Worm (Caenorhabditis elegans): ENCODE results near the gene zchc-1A.

zchc-1A gene

ce11 chrX:5214790-5215189, 40.6 kb downstream of the zchc-1A start:
- TF ChIP-seq nhr-76 (tag; optimal IDR thresholded peaks at IDR 0.05) (no peak), D1046.2 (GFP tag; IDR thresholded peaks at IDR 0.05) (0 out of 2 replicates have a peak, but pooled peaks have one; percentile 22), dpl-1 (GFP tag; optimal IDR thresholded peaks at IDR 0.05) (no peak), nhr-11 (tag; optimal IDR thresholded peaks at IDR 0.05) (no peak), dmd-9 (GFP tag; IDR thresholded peaks at IDR 0.05) (no peak; the same call in 1 of the 2 replicates), ceh-32 (tag; optimal IDR thresholded peaks at IDR 0.05; ENCODE audit: poor library complexity) (no peak), nhr-237 (tag; optimal IDR thresholded peaks at IDR 0.05) (no peak), fkh-10 (GFP tag; optimal IDR thresholded peaks at IDR 0.05) (no peak), egl-43 (GFP tag; IDR thresholded peaks at IDR 0.05) (0 out of 2 replicates have a peak, but pooled peaks have one; percentile 18), daf-19 (GFP tag; conservative IDR thresholded peaks at IDR 0.05) (no peak), snpc-1.2 (GFP tag; IDR thresholded peaks at IDR 0.05) (0 out of 2 replicates have a peak, but pooled peaks have one; percentile 15), unc-62 (GFP tag; optimal IDR thresholded peaks at IDR 0.05 in 1 of 2) (peak in 1 of 2 experiments; percentile 80), unc-62 (tag; optimal IDR thresholded peaks at IDR 0.05) (no peak), hlh-11 (tag; optimal IDR thresholded peaks at IDR 0.05) (no peak), set-16 (GFP tag; IDR thresholded peaks at IDR 0.05) (peak; percentile 90), mdt-29 (GFP tag; IDR thresholded peaks at IDR 0.05) (no peak), R02D3.7 (tag; optimal IDR thresholded peaks at IDR 0.05) (no peak), nhr-77 (tag; optimal IDR thresholded peaks at IDR 0.05) (no peak), Y48G9A.11 (GFP tag; IDR thresholded peaks at IDR 0.05) (no peak), ceh-62 (tag; optimal IDR thresholded peaks at IDR 0.05) (no peak)

ce11 chrX:5216063-5216462, 41.9 kb downstream of the zchc-1A start, which contains the start of gene hrpa-2:
Gene hrpa-2 (plus strand): TSS chrX:5216363.
- TF ChIP-seq aly-2 (tag; optimal IDR thresholded peaks at IDR 0.05) = no peak
- TF ChIP-seq lin-38 (GFP tag; IDR thresholded peaks at IDR 0.05) = no peak
- TF ChIP-seq lin-1 (GFP tag; IDR thresholded peaks at IDR 0.05) = no peak
- no peak for TF ChIP-seq zfp-3 (GFP tag; conservative IDR thresholded peaks at IDR 0.05)
- TF ChIP-seq unc-62 (GFP tag; optimal IDR thresholded peaks at IDR 0.05 in 1 of 2) = no peak
- TF ChIP-seq unc-62 (tag; optimal IDR thresholded peaks at IDR 0.05) = no peak
- no peak for TF ChIP-seq duxl-1 (tag; optimal IDR thresholded peaks at IDR 0.05; ENCODE audit: poor library complexity)
- no peak for TF ChIP-seq madf-5 (GFP tag; IDR thresholded peaks at IDR 0.05)
- no peak for TF ChIP-seq Y48G9A.11 (GFP tag; IDR thresholded peaks at IDR 0.05)
- no peak for TF ChIP-seq T20F7.1 (GFP tag; optimal IDR thresholded peaks at IDR 0.05)
- no peak for TF ChIP-seq saeg-2 (GFP tag; IDR thresholded peaks at IDR 0.05)

ce11 chrX:5218323-5218722, 44.2 kb downstream of the zchc-1A start:
- peak; percentile 95 for TF ChIP-seq aha-1 (tag)
- TF ChIP-seq daf-16 (GFP tag; optimal IDR thresholded peaks at IDR 0.05) = no peak
- no peak for TF ChIP-seq daf-16 (tag; optimal IDR thresholded peaks at IDR 0.05)
- TF ChIP-seq nhr-28 (tag; optimal IDR thresholded peaks at IDR 0.05) = no peak

DNA sequence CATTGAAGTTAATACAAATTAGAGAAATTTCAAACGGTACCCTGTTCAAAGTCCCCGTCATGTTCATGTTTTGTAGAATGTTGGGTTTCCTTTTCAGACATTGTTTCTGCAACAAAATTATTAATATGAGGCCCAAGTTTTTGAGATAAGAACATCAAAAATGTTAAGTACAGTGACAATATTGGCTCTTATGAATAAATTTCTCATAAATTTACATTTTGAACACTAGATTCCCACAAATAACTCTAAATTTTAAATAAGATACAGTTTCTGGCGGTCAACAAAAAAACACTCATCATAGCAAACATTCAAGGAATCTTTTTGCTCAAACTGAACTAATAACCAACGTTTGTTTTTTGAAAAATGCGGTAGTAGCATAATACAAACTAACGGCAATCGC, 52.1 kb downstream of the zchc-1A start, which contains the start of gene H28G03.3:
Gene H28G03.3, minus strand, starts transcription at position 101 of the 400 bp plus-strand sequence.
- peak in 1 of 2 experiments; percentile 11 for TF ChIP-seq unc-62 (GFP tag; optimal IDR thresholded peaks at IDR 0.05 in 1 of 2)
- no peak for TF ChIP-seq unc-62 (tag; optimal IDR thresholded peaks at IDR 0.05)
- TF ChIP-seq nhr-77 (tag; optimal IDR thresholded peaks at IDR 0.05) = no peak
